Fruit fly (Drosophila melanogaster): ENCODE data around the gene CG7330.

dm6 chr3L:18099715-18100114 lies 49.0 kb upstream of the CG7330 start:
- TF ChIP-seq CG8478 (optimal IDR thresholded peaks at IDR 0.05) (no peak), CTCF (optimal IDR thresholded peaks at IDR 0.05) (no peak)

Data from S2 (cell line).